Worm (Caenorhabditis elegans) whole organism, L2 larva: ENCODE results near the gene T24D5.4.

Experiments used
- F13H6.1 ChIP-seq: sonication (generic microtip); optimal IDR thresholded peaks from 2 replicates; lab custom pipeline; 2016; ENCODE audit warnings: missing genetic modification characterization, missing compliant biosample characterization
- dmd-4 ChIP-seq: sonication (generic microtip); optimal IDR thresholded peaks from 2 replicates; lab custom pipeline; 2017; ENCODE audit warnings: missing biosample characterization, missing genetic modification characterization
- egl-27 ChIP-seq: sonication (generic microtip); optimal IDR thresholded peaks from 3 replicates; lab custom pipeline; 2017; ENCODE audit warnings: missing biosample characterization, missing genetic modification reagents, missing genetic modification characterization
- fos-1 ChIP-seq: fragments of 150-350 bp; optimal IDR thresholded peaks from 2 replicates; lab custom pipeline; 2014; ENCODE audit warnings: missing biosample characterization, missing genetic modification characterization
- nhr-237 ChIP-seq: fragments of 150-350 bp; optimal IDR thresholded peaks from 2 replicates; lab custom pipeline; 2014; ENCODE audit warnings: missing biosample characterization, missing genetic modification characterization
- peb-1 ChIP-seq: fragments of 150-350 bp; optimal IDR thresholded peaks from 2 replicates; lab custom pipeline; 2014; ENCODE audit warnings: missing biosample characterization, missing genetic modification characterization
- unc-39 ChIP-seq: fragments of 150-350 bp; optimal IDR thresholded peaks from 2 replicates; lab custom pipeline; 2014; ENCODE audit warnings: missing biosample characterization, missing genetic modification characterization
- unc-62 ChIP-seq: fragments of 150-350 bp; optimal IDR thresholded peaks from 2 replicates; lab custom pipeline; 2014; ENCODE audit warnings: missing biosample characterization, missing genetic modification reagents, missing genetic modification characterization
- ztf-11 ChIP-seq: sonication (generic microtip); optimal IDR thresholded peaks from 2 replicates; lab custom pipeline; 2017; ENCODE audit warnings: missing biosample characterization, missing genetic modification characterization

ce11 chrX:12636242-12636641, 39.3 kb downstream of the T24D5.4 start:
- no peak for TF ChIP-seq F13H6.1 (tag; lab: Kevin White, UChicago)
- TF ChIP-seq unc-62 = no peak
- no peak for TF ChIP-seq peb-1 (tag; lab: Kevin White, UChicago)
- TF ChIP-seq unc-39 (tag; lab: Kevin White, UChicago) = no peak
- no peak for TF ChIP-seq egl-27 (tag; lab: Kevin White, UChicago)
- TF ChIP-seq dmd-4 (tag; lab: Kevin White, UChicago) = no peak
- TF ChIP-seq fos-1 (tag; lab: Kevin White, UChicago) = no peak
- TF ChIP-seq nhr-237 (tag; lab: Kevin White, UChicago) = no peak
- TF ChIP-seq ztf-11 (tag; lab: Kevin White, UChicago) = no peak
